Fruit fly (Drosophila melanogaster) whole organism, embryonic: ENCODE results near the gene Sdic2.

Source experiments
- Atf3 ChIP-seq: fragments of 200-800 bp; sonication (Bioruptor generic); optimal IDR thresholded peaks from 3 replicates; lab custom pipeline; 2016; ENCODE audit warnings: missing biosample characterization, missing genetic modification characterization
- C15 ChIP-seq: fragments of 200-800 bp; sonication (Bioruptor generic); IDR thresholded peaks from 3 replicates; pipeline ENCODE4 v1.3.6; 2022; ENCODE audit warnings: missing biosample characterization, missing genetic modification characterization
- CG10462 ChIP-seq: fragments of 200-800 bp; sonication (Bioruptor generic); optimal IDR thresholded peaks from 2 replicates; lab custom pipeline; 2016; ENCODE audit warnings: missing biosample characterization, missing genetic modification characterization
- CG10959 ChIP-seq: fragments of 200-800 bp; sonication (Bioruptor generic); IDR thresholded peaks from 2 replicates; pipeline ENCODE4 v1.3.6; 2022; ENCODE audit warnings: missing biosample characterization, missing genetic modification characterization
- CG12155 ChIP-seq: fragments of 200-800 bp; sonication (Bioruptor generic); optimal IDR thresholded peaks from 3 replicates; lab custom pipeline; 2016; ENCODE audit warnings: missing biosample characterization, missing genetic modification characterization
- CG12942 ChIP-seq: fragments of 200-800 bp; sonication (Bioruptor generic); optimal IDR thresholded peaks from 3 replicates; lab custom pipeline; 2016; ENCODE audit warnings: missing biosample characterization, missing genetic modification characterization
- CG15269 ChIP-seq: fragments of 200-800 bp; sonication (Bioruptor generic); optimal IDR thresholded peaks from 2 replicates; lab custom pipeline; 2018; ENCODE audit warnings: missing biosample characterization, mild to moderate bottlenecking, missing genetic modification characterization, moderate library complexity
- CG16779 ChIP-seq: fragments of 200-800 bp; sonication (Bioruptor generic); IDR thresholded peaks from 2 replicates; pipeline ENCODE4 v1.3.6; 2022; ENCODE audit warnings: missing biosample characterization, missing genetic modification characterization
- CG18476 ChIP-seq: fragments of 200-800 bp; sonication (Bioruptor generic); optimal IDR thresholded peaks from 2 replicates; lab custom pipeline; 2016; ENCODE audit warnings: missing biosample characterization, mild to moderate bottlenecking, missing genetic modification characterization
- CG2129 ChIP-seq: fragments of 200-800 bp; sonication (Bioruptor generic); IDR thresholded peaks from 2 replicates; pipeline ENCODE4 v1.3.6; 2022; ENCODE audit warnings: missing biosample characterization, missing genetic modification characterization; ENCODE audit not compliant: partially characterized antibody
- CG2678 ChIP-seq: fragments of 200-800 bp; sonication (Bioruptor generic); optimal IDR thresholded peaks from 3 replicates; lab custom pipeline; 2019; ENCODE audit warnings: missing biosample characterization, mild to moderate bottlenecking, missing genetic modification characterization, moderate library complexity
- CG2875 ChIP-seq: fragments of 200-800 bp; sonication (Bioruptor generic); optimal IDR thresholded peaks from 2 replicates; lab custom pipeline; 2017; ENCODE audit warnings: missing biosample characterization, mild to moderate bottlenecking, missing genetic modification characterization, missing genetic modification reagents
- CG3407 ChIP-seq: fragments of 200-800 bp; sonication (Bioruptor generic); optimal IDR thresholded peaks from 2 replicates; lab custom pipeline; 2018; ENCODE audit warnings: missing biosample characterization, mild to moderate bottlenecking, missing genetic modification characterization
- CG34224 ChIP-seq: fragments of 200-800 bp; sonication (Bioruptor generic); IDR thresholded peaks from 3 replicates; pipeline ENCODE4 v1.3.6; 2022; ENCODE audit warnings: missing biosample characterization, missing genetic modification characterization; ENCODE audit not compliant: partially characterized antibody
- CG34376 ChIP-seq: fragments of 200-800 bp; sonication (Bioruptor generic); optimal IDR thresholded peaks from 2 replicates; lab custom pipeline; 2018; ENCODE audit warnings: missing biosample characterization, mild to moderate bottlenecking, missing genetic modification characterization
- CG6765 ChIP-seq: fragments of 200-800 bp; sonication (Bioruptor generic); optimal IDR thresholded peaks from 3 replicates; lab custom pipeline; 2017; ENCODE audit warnings: missing biosample characterization, mild to moderate bottlenecking, missing genetic modification characterization
- CG7271 ChIP-seq: fragments of 200-800 bp; sonication (Bioruptor generic); optimal IDR thresholded peaks from 2 replicates; lab custom pipeline; 2018; ENCODE audit warnings: missing biosample characterization, mild to moderate bottlenecking, missing genetic modification characterization, moderate library complexity
- CG7839 ChIP-seq: fragments of 200-800 bp; sonication (Bioruptor generic); optimal IDR thresholded peaks from 3 replicates; lab custom pipeline; 2018; ENCODE audit warnings: missing biosample characterization, mild to moderate bottlenecking, missing genetic modification characterization, moderate library complexity
- CG8924 ChIP-seq: fragments of 200-800 bp; optimal IDR thresholded peaks from 3 replicates; lab custom pipeline; 2019; ENCODE audit warnings: missing biosample characterization, mild to moderate bottlenecking, missing genetic modification characterization, moderate library complexity
- CG8944 ChIP-seq: fragments of 200-800 bp; sonication (Bioruptor generic); optimal IDR thresholded peaks from 3 replicates; lab custom pipeline; 2016; ENCODE audit warnings: missing biosample characterization, missing genetic modification characterization
- CG9932 ChIP-seq: fragments of 200-800 bp; sonication (Bioruptor generic); IDR thresholded peaks from 2 replicates; pipeline ENCODE4 v1.3.6; 2022; ENCODE audit warnings: missing biosample characterization, missing genetic modification characterization
- Fer1 ChIP-seq: fragments of 200-800 bp; sonication (Bioruptor generic); optimal IDR thresholded peaks from 2 replicates; lab custom pipeline; 2017; ENCODE audit warnings: missing biosample characterization, mild to moderate bottlenecking, missing genetic modification characterization
- Hmr ChIP-seq: fragments of 200-800 bp; sonication (Bioruptor generic); optimal IDR thresholded peaks from 3 replicates; lab custom pipeline; 2017; ENCODE audit warnings: mild to moderate bottlenecking, missing biosample characterization, missing genetic modification reagents, missing genetic modification characterization
- Kr ChIP-seq: fragments of 200-800 bp; sonication (Bioruptor generic); optimal IDR thresholded peaks from 2 replicates; lab custom pipeline; 2017; ENCODE audit warnings: missing biosample characterization, mild to moderate bottlenecking, missing genetic modification characterization
- Meics ChIP-seq: fragments of 200-800 bp; sonication (Bioruptor generic); optimal IDR thresholded peaks from 2 replicates; lab custom pipeline; 2017; ENCODE audit warnings: missing biosample characterization, mild to moderate bottlenecking, missing genetic modification characterization
- Mes4 ChIP-seq: fragments of 200-800 bp; sonication (Bioruptor generic); optimal IDR thresholded peaks from 2 replicates; lab custom pipeline; 2016; ENCODE audit warnings: missing biosample characterization, missing genetic modification characterization
- Oli ChIP-seq: fragments of 200-800 bp; sonication (Bioruptor generic); optimal IDR thresholded peaks from 2 replicates; lab custom pipeline; 2018; ENCODE audit warnings: missing biosample characterization, mild to moderate bottlenecking, missing genetic modification characterization, moderate library complexity
- Poxn ChIP-seq: fragments of 200-800 bp; sonication (Bioruptor generic); IDR thresholded peaks from 2 replicates; pipeline ENCODE4 v1.3.6; 2022; ENCODE audit warnings: missing biosample characterization, missing genetic modification characterization
- Tbp ChIP-seq: fragments of >200 bp; optimal IDR thresholded peaks from 2 replicates; lab custom pipeline; 2018; ENCODE audit warnings: missing biosample characterization, missing genetic modification characterization
- ab ChIP-seq: fragments of 200-800 bp; sonication (Bioruptor generic); optimal IDR thresholded peaks from 2 replicates; lab custom pipeline; 2016; ENCODE audit warnings: missing biosample characterization, missing genetic modification characterization
- aop ChIP-seq: fragments of 200-800 bp; sonication (Bioruptor generic); IDR thresholded peaks from 2 replicates; pipeline ENCODE4 v1.3.6; 2022; ENCODE audit warnings: missing biosample characterization, missing genetic modification characterization
- bab2 ChIP-seq: fragments of 200-800 bp; sonication (Bioruptor generic); optimal IDR thresholded peaks from 2 replicates; lab custom pipeline; 2016; ENCODE audit warnings: missing biosample characterization, missing genetic modification characterization
- crp ChIP-seq, 2 experiments: fragments of 200-800 bp; sonication (Bioruptor generic); optimal IDR thresholded peaks; 2 replicates in 1 of 2; 3 replicates in 1 of 2; lab custom pipeline; 2017; ENCODE audit warnings: missing biosample characterization in 2 of 2, missing genetic modification characterization in 2 of 2, mild to moderate bottlenecking in 1 of 2, moderate library complexity in 1 of 2
- dati ChIP-seq: fragments of 200-800 bp; sonication (Bioruptor generic); IDR thresholded peaks from 2 replicates; pipeline ENCODE4 v1.3.6; 2022; ENCODE audit warnings: missing biosample characterization, missing genetic modification characterization
- dpn ChIP-seq, 2 experiments: fragments of 200-800 bp; sonication (Bioruptor generic); optimal IDR thresholded peaks; 3 replicates each; lab custom pipeline; 2016; ENCODE audit warnings: missing biosample characterization in 2 of 2, missing genetic modification characterization in 2 of 2
- ewg ChIP-seq: fragments of 200-800 bp; sonication (Bioruptor generic); optimal IDR thresholded peaks from 3 replicates; lab custom pipeline; 2017; ENCODE audit warnings: mild to moderate bottlenecking, missing biosample characterization, missing genetic modification reagents, missing genetic modification characterization
- h ChIP-seq: fragments of >200 bp; optimal IDR thresholded peaks from 2 replicates; lab custom pipeline; 2017
- hkb ChIP-seq, 2 experiments: fragments of 200-800 bp in 1 of 2; fragments of >200 bp in 1 of 2; sonication (Bioruptor generic) in 1 of 2; IDR thresholded peaks in 1 of 2; optimal IDR thresholded peaks in 1 of 2; 2 replicates each; pipeline versions ENCODE4 v1.3.6 to Lab custom; 2017 to 2022; ENCODE audit warnings: missing biosample characterization in 1 of 2, missing genetic modification characterization in 1 of 2
- jigr1 ChIP-seq: fragments of 200-800 bp; sonication (Bioruptor generic); IDR thresholded peaks from 3 replicates; pipeline ENCODE4 v1.3.6; 2022; ENCODE audit warnings: missing biosample characterization, missing genetic modification characterization
- jumu ChIP-seq: fragments of 200-800 bp; sonication (Bioruptor generic); optimal IDR thresholded peaks from 3 replicates; lab custom pipeline; 2016; ENCODE audit warnings: missing biosample characterization, missing genetic modification characterization
- lilli ChIP-seq: fragments of 200-800 bp; sonication (Bioruptor generic); optimal IDR thresholded peaks from 3 replicates; lab custom pipeline; 2016; ENCODE audit warnings: missing biosample characterization, missing genetic modification characterization
- lmd ChIP-seq: fragments of 200-800 bp; sonication (Bioruptor generic); IDR thresholded peaks from 2 replicates; pipeline ENCODE4 v1.3.6; 2022; ENCODE audit warnings: missing biosample characterization, missing genetic modification characterization
- maf-S ChIP-seq: fragments of 200-800 bp; sonication (Bioruptor generic); optimal IDR thresholded peaks from 2 replicates; lab custom pipeline; 2016; ENCODE audit warnings: missing biosample characterization, missing genetic modification characterization
- nom ChIP-seq: fragments of 200-800 bp; sonication (Bioruptor generic); optimal IDR thresholded peaks from 2 replicates; lab custom pipeline; 2017; ENCODE audit warnings: missing biosample characterization, missing genetic modification characterization, mild to moderate bottlenecking, moderate library complexity, missing genetic modification reagents
- otp ChIP-seq: fragments of 200-800 bp; sonication (Bioruptor generic); IDR thresholded peaks from 3 replicates; pipeline ENCODE4, ENCODE4 v1.3.6; 2022; ENCODE audit warnings: missing biosample characterization, missing genetic modification characterization
- pita ChIP-seq: fragments of 200-800 bp; sonication (Bioruptor generic); optimal IDR thresholded peaks from 2 replicates; lab custom pipeline; 2017; ENCODE audit warnings: missing biosample characterization, mild to moderate bottlenecking, missing genetic modification characterization
- pum ChIP-seq: fragments of 200-800 bp; sonication (Bioruptor generic); optimal IDR thresholded peaks from 2 replicates; lab custom pipeline; 2016; ENCODE audit warnings: missing biosample characterization, missing genetic modification characterization
- salm ChIP-seq: fragments of 200-800 bp; sonication (Bioruptor generic); optimal IDR thresholded peaks from 2 replicates; lab custom pipeline; 2018; ENCODE audit warnings: missing biosample characterization, mild to moderate bottlenecking, missing genetic modification characterization
- sug ChIP-seq: fragments of 200-800 bp; optimal IDR thresholded peaks from 2 replicates; lab custom pipeline; 2019; ENCODE audit warnings: missing biosample characterization, mild to moderate bottlenecking, missing genetic modification characterization, moderate library complexity
- tgo ChIP-seq: fragments of 200-800 bp; sonication (Bioruptor generic); IDR thresholded peaks from 3 replicates; pipeline ENCODE4 v1.3.6; 2022; ENCODE audit warnings: missing biosample characterization, missing genetic modification characterization
- wor ChIP-seq: fragments of 200-800 bp; sonication (Bioruptor generic); IDR thresholded peaks from 2 replicates; pipeline ENCODE4 v1.3.6; 2022; ENCODE audit warnings: missing biosample characterization, missing genetic modification characterization

Sdic2 gene

DNA sequence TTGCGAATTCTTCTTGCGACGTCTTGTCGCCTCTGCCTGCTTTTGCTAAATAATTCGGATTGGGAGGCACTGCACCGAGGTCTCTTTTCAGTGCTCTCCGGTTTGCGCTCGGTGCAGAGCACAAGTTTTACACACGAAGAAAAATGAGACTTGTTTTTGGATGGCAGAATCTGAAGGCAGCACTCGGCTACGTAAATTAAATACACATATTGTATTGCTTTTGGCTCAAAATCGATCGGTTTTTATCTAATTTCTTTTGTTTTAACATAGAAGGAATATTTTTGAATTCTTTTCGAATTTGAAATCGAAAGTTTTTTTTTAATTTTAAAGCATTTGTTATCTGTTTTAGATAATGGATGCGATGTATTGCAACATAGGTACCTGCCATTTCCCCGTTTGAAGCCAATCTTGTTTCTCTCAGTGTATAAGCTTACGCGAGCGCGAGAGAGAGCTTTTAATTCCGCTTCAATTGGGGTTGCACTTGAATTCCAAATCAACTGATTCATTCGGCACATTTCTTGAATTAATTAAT lies 12.8 kb downstream of the Sdic2 start, which contains the start of gene AnxB10 (continued):
- TF ChIP-seq CG8924 (tag; lab: Kevin White, UChicago) (peak; percentile 49), CG9932 (GFP tag; lab: Robert Waterston, UW) (0 out of 2 replicates have a peak, but pooled peaks have one; percentile 21), jigr1 (peak; percentile 40; the same call in 2 of the 3 replicates), CG7839 (tag; lab: Kevin White, UChicago) (peak; percentile 72), tgo (GFP tag; lab: Robert Waterston, UW) (peak; percentile 68), jumu (peak; percentile 11), Oli (tag; lab: Kevin White, UChicago) (peak; percentile 69), otp (GFP tag; lab: Robert Waterston, UW) (no peak), CG7271 (tag; lab: Kevin White, UChicago) (no peak), dpn (GFP tag; optimal IDR thresholded peaks at IDR 0.05; lab: Kevin White, UChicago) (peak; percentile 40 to 44), CG10462 (GFP tag; lab: Kevin White, UChicago) (no peak), aop (GFP tag; lab: Robert Waterston, UW) (no peak), CG12155 (GFP tag; lab: Kevin White, UChicago) (peak; percentile 43), nom (peak; percentile 86), ewg (GFP tag; lab: Kevin White, UChicago) (peak; percentile 31), CG18476 (peak; percentile 52), CG2129 (GFP tag; lab: Robert Waterston, UW) (no peak), CG34376 (GFP tag; lab: Kevin White, UChicago) (no peak), dati (no peak), maf-S (GFP tag; lab: Kevin White, UChicago) (peak; percentile 12), Atf3 (GFP tag; lab: Kevin White, UChicago) (peak; percentile 2), CG6765 (GFP tag; lab: Kevin White, UChicago) (peak; percentile 33), CG34224 (GFP tag; lab: Robert Waterston, UW) (no peak), Poxn (GFP tag; lab: Robert Waterston, UW) (no peak), pum (GFP tag; lab: Kevin White, UChicago) (peak; percentile 27), CG16779 (GFP tag; lab: Robert Waterston, UW) (no peak), Meics (peak; percentile 77), ab (GFP tag; lab: Kevin White, UChicago) (no peak), Fer1 (GFP tag; lab: Kevin White, UChicago) (peak; percentile 76), hkb (optimal IDR thresholded peaks at IDR 0.05; lab: Kevin White, UChicago) (no peak), hkb (GFP tag; IDR thresholded peaks at IDR 0.05; lab: Robert Waterston, UW) (peak; percentile 67), Hmr (GFP tag; lab: Kevin White, UChicago) (no peak), CG3407 (GFP tag; lab: Kevin White, UChicago) (no peak), Mes4 (GFP tag; lab: Kevin White, UChicago) (peak; percentile 37), bab2 (peak; percentile 31), Tbp (no peak), CG15269 (tag; lab: Kevin White, UChicago) (peak; percentile 55), lmd (peak; percentile 51), wor (peak; percentile 29; the same call in 1 of the 2 replicates), sug (tag; lab: Kevin White, UChicago) (peak; percentile 4), Kr (no peak), C15 (GFP tag; lab: Robert Waterston, UW) (no peak), h (lab: Kevin White, UChicago) (no peak), pita (no peak), CG2678 (peak; percentile 79), CG8944 (GFP tag; lab: Kevin White, UChicago) (peak; percentile 47), CG2875 (peak; percentile 35), CG12942 (GFP tag; lab: Kevin White, UChicago) (no peak), crp (GFP tag; optimal IDR thresholded peaks at IDR 0.05; lab: Kevin White, UChicago) (no peak), salm (tag; lab: Kevin White, UChicago) (peak; percentile 5), CG10959 (GFP tag; lab: Robert Waterston, UW) (no peak), lilli (GFP tag; lab: Kevin White, UChicago) (peak; percentile 28)
